Worm (Caenorhabditis elegans): Measurements from ENCODE around the gene R03H10.1.

R03H10.1 gene

DNA sequence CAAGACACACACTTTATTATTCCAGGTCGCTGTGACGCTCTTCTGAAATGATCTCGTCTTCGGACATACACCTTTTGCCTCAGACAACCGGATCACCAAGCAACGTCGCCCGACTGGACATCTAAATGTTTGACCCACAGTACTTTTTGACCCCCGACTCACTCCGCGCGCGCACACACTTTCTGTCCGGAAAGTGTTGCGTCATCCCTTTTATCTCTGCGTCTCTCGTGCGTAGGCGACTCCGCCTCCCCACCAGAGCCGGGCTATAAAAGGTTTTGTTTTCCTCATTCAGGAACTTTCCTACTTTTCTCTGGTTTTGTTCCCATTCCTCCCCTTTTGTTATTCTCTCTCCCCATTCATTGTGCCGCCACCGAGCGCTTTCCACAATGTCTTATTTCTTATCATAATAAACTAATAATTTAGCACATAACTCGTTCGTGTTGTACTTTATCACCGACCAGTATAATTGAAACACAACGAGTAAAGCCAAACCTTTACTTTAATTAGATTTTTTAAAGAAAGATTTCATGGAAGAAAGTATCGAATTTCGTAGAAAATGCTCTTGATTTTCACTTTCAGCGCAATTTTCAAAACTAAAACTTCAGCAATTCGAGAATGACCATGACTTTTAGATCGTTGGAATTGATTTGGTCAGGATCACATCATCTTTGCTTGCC, 29.2 kb downstream of the R03H10.1 start, which contains the start of gene F31D5.6:
TSS of gene F31D5.6 (plus strand) at position 627 of the 677 bp plus-strand sequence.
- no peak for TF ChIP-seq lsy-2 (tag; optimal IDR thresholded peaks at IDR 0.05)
- TF ChIP-seq zip-8 (tag; optimal IDR thresholded peaks at IDR 0.05) = peak; percentile 52
- TF ChIP-seq lin-32 (GFP tag; optimal IDR thresholded peaks at IDR 0.05) = no peak
- TF ChIP-seq ceh-43 (GFP tag; optimal IDR thresholded peaks at IDR 0.05) = no peak
- no peak for TF ChIP-seq sptf-1 (tag; optimal IDR thresholded peaks at IDR 0.05)
- no peak for TF ChIP-seq elt-3 (tag; optimal IDR thresholded peaks at IDR 0.05)
- no peak for TF ChIP-seq unc-62 (GFP tag; optimal IDR thresholded peaks at IDR 0.05)

DNA sequence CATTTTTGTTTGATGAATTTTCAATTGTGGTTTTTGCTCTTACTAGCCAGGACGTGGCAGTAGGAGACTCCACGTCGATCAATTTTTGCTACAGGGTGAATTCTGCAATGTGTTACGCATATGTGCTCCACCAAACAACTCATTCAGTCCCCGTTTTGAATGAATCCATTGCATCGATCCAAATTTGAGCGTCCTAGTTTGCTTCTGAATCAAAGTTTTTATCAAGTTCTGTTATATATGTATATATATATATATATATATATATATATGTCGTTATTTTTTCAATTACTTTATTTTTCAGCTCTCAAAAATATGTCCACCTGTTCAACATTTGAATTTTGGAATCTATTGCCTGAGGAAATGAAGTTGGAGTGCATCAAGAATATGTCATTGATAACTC, 31.1 kb downstream of the R03H10.1 start, which contains the start of gene F31D5.7:
TSS of gene F31D5.7 (plus strand) at position 301 of the 400 bp plus-strand sequence.
- TF ChIP-seq unc-62 (GFP tag; optimal IDR thresholded peaks at IDR 0.05) (no peak), nhr-2 (tag; optimal IDR thresholded peaks at IDR 0.05) (no peak), nhr-76 (tag; optimal IDR thresholded peaks at IDR 0.05) (no peak), blmp-1 (tag; optimal IDR thresholded peaks at IDR 0.05) (no peak), zip-8 (tag; optimal IDR thresholded peaks at IDR 0.05) (no peak), snpc-4 (tag; optimal IDR thresholded peaks at IDR 0.05) (no peak), flh-1 (GFP tag; optimal IDR thresholded peaks at IDR 0.05) (no peak), mab-5 (tag; optimal IDR thresholded peaks at IDR 0.05) (no peak), lin-32 (GFP tag; optimal IDR thresholded peaks at IDR 0.05) (no peak), ham-2 (GFP tag; optimal IDR thresholded peaks at IDR 0.05) (no peak), pha-4 (tag; optimal IDR thresholded peaks at IDR 0.05) (no peak), mls-2 (tag; optimal IDR thresholded peaks at IDR 0.05) (no peak), cnd-1 (tag; optimal IDR thresholded peaks at IDR 0.05) (no peak), nhr-237 (tag; optimal IDR thresholded peaks at IDR 0.05) (no peak), ztf-11 (tag; optimal IDR thresholded peaks at IDR 0.05) (no peak), lsy-2 (tag; optimal IDR thresholded peaks at IDR 0.05) (no peak)

DNA sequence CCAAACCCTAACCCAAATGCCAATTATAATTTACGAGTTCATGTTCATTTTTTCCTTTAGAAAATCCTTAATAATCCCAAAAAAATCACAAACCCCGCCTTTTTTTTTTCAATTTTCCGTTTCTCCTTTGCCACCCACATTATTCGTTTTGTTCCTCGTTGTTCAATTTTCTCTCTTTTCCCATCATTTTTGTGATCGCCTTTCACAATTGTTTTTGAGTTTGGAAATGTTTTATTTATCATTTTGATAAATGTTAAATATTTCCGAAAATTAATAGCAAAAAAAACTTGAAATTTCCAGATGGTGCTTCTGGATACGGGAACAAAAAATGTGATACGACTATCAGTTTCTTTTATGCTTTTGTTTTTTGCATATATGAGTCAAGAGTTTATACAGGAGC, 35.3 kb downstream of the R03H10.1 start, which contains the start of gene F31D5.2:
TSS of gene F31D5.2 (plus strand) at position 301 of the 400 bp plus-strand sequence.
- TF ChIP-seq M03D4.4 (tag; optimal IDR thresholded peaks at IDR 0.05) (no peak), unc-62 (GFP tag; optimal IDR thresholded peaks at IDR 0.05) (no peak), elt-3 (tag; optimal IDR thresholded peaks at IDR 0.05) (no peak), tbx-8 (GFP tag; optimal IDR thresholded peaks at IDR 0.05) (no peak), nhr-76 (tag; optimal IDR thresholded peaks at IDR 0.05) (no peak), mls-2 (tag; optimal IDR thresholded peaks at IDR 0.05) (no peak), nhr-237 (tag; optimal IDR thresholded peaks at IDR 0.05) (no peak), unc-120 (tag; optimal IDR thresholded peaks at IDR 0.05; ENCODE audit: poor library complexity, severe bottlenecking) (no peak), pha-4 (tag; optimal IDR thresholded peaks at IDR 0.05) (no peak), nhr-28 (tag; optimal IDR thresholded peaks at IDR 0.05) (no peak), nhr-2 (tag; optimal IDR thresholded peaks at IDR 0.05) (no peak), lsy-2 (tag; optimal IDR thresholded peaks at IDR 0.05) (no peak), drap-1 (GFP tag; optimal IDR thresholded peaks at IDR 0.05) (no peak), ztf-11 (tag; optimal IDR thresholded peaks at IDR 0.05) (no peak), sptf-1 (tag; optimal IDR thresholded peaks at IDR 0.05) (no peak), ceh-39 (tag; optimal IDR thresholded peaks at IDR 0.05) (no peak), elt-1 (tag; optimal IDR thresholded peaks at IDR 0.05; ENCODE audit: borderline replicate concordance, insufficient read depth) (no peak), mab-5 (tag; optimal IDR thresholded peaks at IDR 0.05) (no peak), sem-2 (GFP tag; optimal IDR thresholded peaks at IDR 0.05) (no peak)

DNA sequence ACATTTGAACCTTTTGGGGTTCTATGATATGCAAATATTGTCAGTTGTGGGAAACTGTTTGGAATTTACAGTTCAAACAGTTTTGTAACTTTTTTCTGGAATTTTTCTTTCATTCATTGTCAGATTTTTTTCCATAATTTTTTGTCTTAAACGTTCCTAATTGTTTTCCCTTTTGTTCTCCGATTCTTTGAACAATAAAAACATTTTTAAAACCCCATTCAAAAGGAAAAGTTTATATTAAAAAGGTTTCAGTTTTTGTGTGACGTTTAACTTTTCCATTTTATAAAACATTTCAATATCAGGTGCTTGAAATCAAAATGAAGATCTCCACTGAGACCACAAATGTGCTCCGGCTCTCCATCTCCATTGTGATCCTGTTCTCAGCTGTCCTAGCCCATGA, 39.0 kb downstream of the R03H10.1 start, which contains the start of gene F31D5.1:
TSS of gene F31D5.1 (plus strand) at position 301 of the 400 bp plus-strand sequence.
- TF ChIP-seq unc-39 (tag; optimal IDR thresholded peaks at IDR 0.05) (no peak), nhr-2 (tag; optimal IDR thresholded peaks at IDR 0.05) (no peak), lin-32 (GFP tag; optimal IDR thresholded peaks at IDR 0.05) (no peak), nhr-28 (tag; optimal IDR thresholded peaks at IDR 0.05) (no peak), tbx-8 (GFP tag; optimal IDR thresholded peaks at IDR 0.05) (no peak), pha-4 (tag; optimal IDR thresholded peaks at IDR 0.05) (no peak), unc-62 (GFP tag; optimal IDR thresholded peaks at IDR 0.05) (no peak), lin-13 (tag; optimal IDR thresholded peaks at IDR 0.05) (no peak), ceh-39 (tag; optimal IDR thresholded peaks at IDR 0.05) (no peak)

DNA sequence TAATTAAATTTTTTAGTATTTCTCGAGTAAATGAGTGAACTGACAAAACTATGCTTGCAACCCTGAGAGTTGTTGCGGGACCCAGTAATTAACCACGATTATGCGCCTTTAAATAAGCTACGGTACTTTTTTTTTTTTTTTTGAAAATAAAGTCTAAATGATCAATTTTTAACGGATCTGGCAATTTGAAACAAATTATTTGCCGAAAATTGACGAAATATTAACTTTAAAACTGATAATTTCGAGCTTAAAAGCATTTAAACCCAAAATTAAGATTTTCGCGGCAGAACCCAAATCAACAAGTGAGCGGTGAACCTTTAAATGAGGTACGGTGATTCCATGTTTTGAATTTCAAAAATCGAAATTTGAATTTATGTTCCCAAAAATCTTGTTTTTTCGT, 42.4 kb downstream of the R03H10.1 start:
- TF ChIP-seq nhr-76 (tag; optimal IDR thresholded peaks at IDR 0.05) = no peak
- TF ChIP-seq unc-120 (tag; optimal IDR thresholded peaks at IDR 0.05; ENCODE audit: poor library complexity, severe bottlenecking) = no peak
- TF ChIP-seq ham-2 (GFP tag; optimal IDR thresholded peaks at IDR 0.05) = no peak
- no peak for TF ChIP-seq M03D4.4 (tag; optimal IDR thresholded peaks at IDR 0.05)
- no peak for TF ChIP-seq bed-3 (GFP tag; optimal IDR thresholded peaks at IDR 0.05)
- no peak for TF ChIP-seq blmp-1 (tag; optimal IDR thresholded peaks at IDR 0.05)
- TF ChIP-seq mab-5 (tag; optimal IDR thresholded peaks at IDR 0.05) = no peak
- no peak for TF ChIP-seq mls-2 (tag; optimal IDR thresholded peaks at IDR 0.05)
- TF ChIP-seq lin-32 (GFP tag; optimal IDR thresholded peaks at IDR 0.05) = no peak
- no peak for TF ChIP-seq drap-1 (GFP tag; optimal IDR thresholded peaks at IDR 0.05)
- TF ChIP-seq nhr-28 (tag; optimal IDR thresholded peaks at IDR 0.05) = no peak
- no peak for TF ChIP-seq mep-1 (tag; optimal IDR thresholded peaks at IDR 0.05)

Data from whole organism, mixed stage, embryonic.